Worm (Caenorhabditis elegans) whole organism, young adult: ENCODE measurements around the gene srt-63.

Experiments used
- C06A6.2 ChIP-seq: fragments of 200-800 bp; sonication (Bioruptor generic); conservative IDR thresholded peaks from 2 replicates; pipeline ENCODE4 v1.3.6; 2022; ENCODE audit warnings: missing genetic modification characterization, missing compliant biosample characterization
- ama-1 ChIP-seq, 3 experiments: fragments of 150-350 bp in 1 of 3; sonication (generic microtip) in 2 of 3; optimal IDR thresholded peaks; 2 replicates each; lab custom pipeline; 2014 to 2018; ENCODE audit warnings: missing biosample characterization in 2 of 3, missing genetic modification characterization in 2 of 3, missing genetic modification reagents in 2 of 3
- bed-2 ChIP-seq: fragments of 200-800 bp; sonication (Bioruptor generic); IDR thresholded peaks from 2 replicates; pipeline ENCODE4 v1.3.6; 2022; ENCODE audit warnings: missing genetic modification reagents, missing genetic modification characterization, missing compliant biosample characterization
- ceh-27 ChIP-seq: fragments of 200-800 bp; sonication (Bioruptor generic); optimal IDR thresholded peaks from 2 replicates; lab custom pipeline; 2018; ENCODE audit warnings: mild to moderate bottlenecking, missing genetic modification characterization, moderate library complexity, missing compliant biosample characterization
- lin-35 ChIP-seq, 3 experiments: fragments of 150-350 bp in 2 of 3; sonication (generic microtip) in 1 of 3; optimal IDR thresholded peaks; 2 replicates each; lab custom pipeline; 2014 to 2018; ENCODE audit warnings: missing biosample characterization in 3 of 3, missing genetic modification characterization in 3 of 3, missing genetic modification reagents in 3 of 3
- madf-6 ChIP-seq: fragments of 200-800 bp; sonication (Bioruptor generic); IDR thresholded peaks from 2 replicates; pipeline ENCODE4 v1.3.6; 2022; ENCODE audit warnings: missing genetic modification reagents, missing genetic modification characterization, missing compliant biosample characterization
- sea-2 ChIP-seq: fragments of 200-800 bp; sonication (Bioruptor generic); IDR thresholded peaks from 2 replicates; pipeline ENCODE4 v1.3.6; 2022; ENCODE audit warnings: missing genetic modification characterization, missing compliant biosample characterization
- snpc-4 ChIP-seq, 5 experiments: fragments of 150-350 bp in 1 of 5; sonication (generic microtip) in 4 of 5; optimal IDR thresholded peaks; 2 replicates each; lab custom pipeline; 2014 to 2018; ENCODE audit warnings: missing genetic modification characterization in 5 of 5, missing biosample characterization in 3 of 5, antibody characterized with exemption in 2 of 5, mild to moderate bottlenecking in 2 of 5, missing compliant biosample characterization in 2 of 5, missing genotype in 2 of 5, moderate library complexity in 2 of 5, missing genetic modification reagents in 1 of 5
- tbp1 ChIP-seq: fragments of 200-800 bp; sonication (Bioruptor generic); optimal IDR thresholded peaks from 2 replicates; lab custom pipeline; 2018; ENCODE audit warnings: mild to moderate bottlenecking, missing genetic modification characterization, missing compliant biosample characterization

ce11 chrV:3273156-3273555 is 17.2 kb upstream of the srt-63 start, which contains the start of gene T28A11.20:
- no peak for TF ChIP-seq snpc-4 (GFP tag; optimal IDR thresholded peaks at IDR 0.05; lab: Kevin White, UChicago)
- TF ChIP-seq snpc-4 (tag; optimal IDR thresholded peaks at IDR 0.05; lab: Kevin White, UChicago), result no peak
- no peak for TF ChIP-seq sea-2 (GFP tag; lab: Robert Waterston, UW)
- no peak for TF ChIP-seq bed-2 (GFP tag; lab: Robert Waterston, UW)
- no peak for TF ChIP-seq madf-6
- TF ChIP-seq tbp1, result no peak
- no peak for TF ChIP-seq ceh-27 (GFP tag; lab: Kevin White, UChicago)
- no peak for TF ChIP-seq C06A6.2 (GFP tag; lab: Robert Waterston, UW)
- TF ChIP-seq lin-35 (GFP tag; optimal IDR thresholded peaks at IDR 0.05; lab: Kevin White, UChicago), result no peak
- TF ChIP-seq ama-1 (optimal IDR thresholded peaks at IDR 0.05; lab: Kevin White, UChicago), result no peak
- no peak for TF ChIP-seq ama-1 (GFP tag; optimal IDR thresholded peaks at IDR 0.05; lab: Kevin White, UChicago)
